Worm (Caenorhabditis elegans) whole organism, L3 larva: Measurements from ENCODE around the gene acl-5.

Experiments
- ama-1 ChIP-seq: fragments of 150-350 bp; optimal IDR thresholded peaks from 2 replicates; lab custom pipeline; 2018
- daf-12 ChIP-seq: fragments of 150-350 bp; optimal IDR thresholded peaks from 2 replicates; lab custom pipeline; 2014; ENCODE audit warnings: missing biosample characterization, missing genetic modification reagents, missing genetic modification characterization
- egl-27 ChIP-seq: sonication (generic microtip); optimal IDR thresholded peaks from 4 replicates; lab custom pipeline; 2017; ENCODE audit warnings: missing biosample characterization, missing genetic modification reagents, missing genetic modification characterization
- elt-1 ChIP-seq: fragments of 150-350 bp; optimal IDR thresholded peaks from 2 replicates; lab custom pipeline; 2014; ENCODE audit warnings: missing biosample characterization, missing genetic modification characterization
- fkh-10 ChIP-seq: sonication (generic microtip); optimal IDR thresholded peaks from 2 replicates; lab custom pipeline; 2017; ENCODE audit warnings: missing biosample characterization, missing genetic modification reagents, missing genetic modification characterization
- jun-1 ChIP-seq: fragments of 150-350 bp; optimal IDR thresholded peaks from 2 replicates; lab custom pipeline; 2014; ENCODE audit warnings: missing biosample characterization, missing genetic modification reagents, missing genetic modification characterization
- nhr-25 ChIP-seq: sonication (generic microtip); optimal IDR thresholded peaks from 2 replicates; lab custom pipeline; 2017; ENCODE audit warnings: missing biosample characterization, missing genetic modification characterization
- nhr-28 ChIP-seq: fragments of 150-350 bp; optimal IDR thresholded peaks from 2 replicates; lab custom pipeline; 2014; ENCODE audit warnings: missing biosample characterization, missing genetic modification characterization
- nhr-76 ChIP-seq: fragments of 150-350 bp; sonication (generic microtip); optimal IDR thresholded peaks from 5 replicates; lab custom pipeline; 2014; ENCODE audit warnings: missing biosample characterization, missing genetic modification characterization
- unc-39 ChIP-seq: sonication (generic microtip); optimal IDR thresholded peaks from 4 replicates; lab custom pipeline; 2017; ENCODE audit warnings: missing biosample characterization, missing genetic modification characterization
- ztf-4 ChIP-seq: fragments of 150-350 bp; optimal IDR thresholded peaks from 2 replicates; lab custom pipeline; 2014; ENCODE audit warnings: missing biosample characterization, missing genetic modification characterization

DNA sequence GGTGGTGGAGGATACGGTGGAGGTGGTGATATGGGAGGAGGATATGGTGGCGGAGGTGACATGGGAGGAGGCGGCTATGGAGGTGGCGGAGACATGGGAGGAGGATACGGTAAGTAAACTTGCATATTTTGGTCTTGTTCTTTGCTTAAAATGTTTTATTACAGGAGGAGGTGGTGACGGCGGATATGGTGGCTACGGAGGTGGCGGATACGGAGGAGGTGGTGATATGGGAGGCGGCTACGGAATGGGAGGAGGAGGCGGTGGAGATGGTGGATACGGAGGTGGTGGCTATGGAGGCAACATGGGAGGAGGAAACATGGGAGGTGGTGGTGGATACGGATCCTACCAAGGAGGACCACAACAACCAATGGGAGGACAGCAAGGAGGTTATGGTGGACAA, 9.3 kb upstream of the acl-5 start:
- no peak for TF ChIP-seq egl-27
- no peak for TF ChIP-seq fkh-10 (GFP tag; lab: Kevin White, UChicago)
- no peak for TF ChIP-seq unc-39 (tag; lab: Kevin White, UChicago)
- no peak for TF ChIP-seq jun-1 (tag; lab: Kevin White, UChicago)
- no peak for TF ChIP-seq nhr-28 (tag; lab: Kevin White, UChicago)
- no peak for TF ChIP-seq nhr-76 (tag; lab: Kevin White, UChicago)
- no peak for TF ChIP-seq ztf-4 (tag; lab: Kevin White, UChicago)
- TF ChIP-seq daf-12 (tag; lab: Kevin White, UChicago), result no peak
- TF ChIP-seq nhr-25 (tag; lab: Kevin White, UChicago), result no peak
- no peak for TF ChIP-seq ama-1 (lab: Kevin White, UChicago)
- no peak for TF ChIP-seq elt-1 (tag; lab: Kevin White, UChicago)
